Fruit fly (Drosophila melanogaster) Kc167 (cell line): ENCODE data around the gene vrs.

Experiments
- Myc ChIP-seq: fragments of >200 bp; optimal IDR thresholded peaks from 2 replicates; lab custom pipeline; 2017; ENCODE audit warnings: missing external identifiers
- Sin3A ChIP-seq: fragments of >200 bp; optimal IDR thresholded peaks from 2 replicates; lab custom pipeline; 2018; ENCODE audit warnings: missing external identifiers
- h ChIP-seq: fragments of >200 bp; optimal IDR thresholded peaks from 3 replicates; lab custom pipeline; 2018; ENCODE audit warnings: missing external identifiers
- insv ChIP-seq: fragments of >200 bp; optimal IDR thresholded peaks from 3 replicates; lab custom pipeline; 2018; ENCODE audit warnings: missing external identifiers
- psq ChIP-seq: fragments of >200 bp; optimal IDR thresholded peaks from 2 replicates; lab custom pipeline; 2017; ENCODE audit warnings: missing external identifiers
- ttk ChIP-seq: sonication (Bioruptor generic); optimal IDR thresholded peaks from 2 replicates; lab custom pipeline; 2017; ENCODE audit warnings: missing external identifiers

The vrs gene

DNA sequence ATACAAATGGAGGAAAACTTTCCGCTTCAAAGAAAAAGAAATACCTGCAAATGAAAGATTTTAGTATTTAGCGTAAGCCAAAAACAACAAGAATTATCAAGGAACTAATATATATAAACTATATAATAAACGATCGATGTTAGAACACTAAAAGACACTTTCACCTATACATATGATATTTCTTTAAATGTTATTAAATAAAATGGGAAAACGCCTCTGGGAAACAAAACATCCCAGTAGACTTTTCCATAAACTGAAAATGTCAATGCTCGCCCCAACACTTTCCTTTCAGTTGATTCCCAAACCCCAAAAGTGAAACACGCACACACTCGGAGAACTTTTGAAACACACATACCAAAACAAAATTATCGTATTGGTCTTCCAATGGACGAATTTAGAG, at the start of gene vrs:
TSS of gene vrs (plus strand) at position 301 of the 400 bp plus-strand sequence.
- TF ChIP-seq insv (lab: Kevin White, UChicago), result no peak

DNA sequence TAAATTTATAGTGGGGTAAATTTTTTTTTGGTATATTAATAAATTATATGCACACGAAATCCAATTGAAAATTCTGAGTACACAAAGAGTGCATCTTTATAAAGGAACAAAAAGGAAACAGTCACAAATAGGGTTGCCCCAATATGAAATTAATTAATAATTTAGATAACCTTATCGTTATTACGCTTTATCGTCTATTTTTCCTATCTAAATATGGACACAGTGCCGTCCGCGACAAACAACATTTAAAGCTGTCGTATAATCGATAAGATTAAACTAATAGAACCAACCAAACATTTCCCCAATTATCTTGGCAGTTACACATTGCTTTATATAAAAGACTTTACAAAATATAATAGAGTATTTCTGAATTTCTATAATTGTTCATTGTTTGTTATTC, 49.4 kb upstream of the vrs start:
- TF ChIP-seq psq (lab: Kevin White, UChicago), result no peak
- TF ChIP-seq h (lab: Kevin White, UChicago), result no peak
- TF ChIP-seq Myc, result no peak
- TF ChIP-seq ttk (lab: Kevin White, UChicago), result no peak
- no peak for TF ChIP-seq insv (lab: Kevin White, UChicago)
- TF ChIP-seq Sin3A (lab: Kevin White, UChicago), result no peak

DNA sequence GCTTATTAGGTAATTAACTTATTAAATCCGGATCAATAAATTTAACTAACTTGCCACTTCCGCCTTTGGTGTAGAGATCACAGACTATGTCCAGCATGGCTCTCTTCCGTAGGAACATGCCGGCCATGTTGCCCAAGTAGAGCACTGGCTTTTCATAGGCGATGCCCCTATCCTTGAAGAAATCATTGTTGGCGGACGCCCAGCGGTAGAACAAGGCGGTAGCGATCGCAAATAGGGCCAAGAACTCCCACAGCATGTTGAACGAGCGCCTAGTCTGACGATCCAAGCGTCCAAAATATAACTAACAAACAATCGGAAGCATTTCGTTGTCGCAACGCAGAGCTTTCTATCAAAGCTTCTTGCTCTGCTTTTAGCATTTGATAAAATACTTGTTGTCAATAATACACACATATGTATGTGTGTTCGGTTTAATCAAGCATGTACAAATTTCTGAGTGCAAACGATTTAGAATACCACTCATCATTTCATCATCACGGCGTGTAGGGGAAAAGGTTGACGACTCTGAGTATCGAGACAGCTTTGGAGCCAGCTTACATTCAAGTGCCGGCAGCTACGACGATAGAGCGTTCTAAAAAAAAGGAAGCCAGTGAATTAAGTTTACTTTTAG, 48.7 kb upstream of the vrs start, which contains the start of gene Cyp9f3:
TSS of gene Cyp9f3 (minus strand) at position 310 of the 628 bp plus-strand sequence.
- TF ChIP-seq Sin3A (lab: Kevin White, UChicago), result no peak

DNA sequence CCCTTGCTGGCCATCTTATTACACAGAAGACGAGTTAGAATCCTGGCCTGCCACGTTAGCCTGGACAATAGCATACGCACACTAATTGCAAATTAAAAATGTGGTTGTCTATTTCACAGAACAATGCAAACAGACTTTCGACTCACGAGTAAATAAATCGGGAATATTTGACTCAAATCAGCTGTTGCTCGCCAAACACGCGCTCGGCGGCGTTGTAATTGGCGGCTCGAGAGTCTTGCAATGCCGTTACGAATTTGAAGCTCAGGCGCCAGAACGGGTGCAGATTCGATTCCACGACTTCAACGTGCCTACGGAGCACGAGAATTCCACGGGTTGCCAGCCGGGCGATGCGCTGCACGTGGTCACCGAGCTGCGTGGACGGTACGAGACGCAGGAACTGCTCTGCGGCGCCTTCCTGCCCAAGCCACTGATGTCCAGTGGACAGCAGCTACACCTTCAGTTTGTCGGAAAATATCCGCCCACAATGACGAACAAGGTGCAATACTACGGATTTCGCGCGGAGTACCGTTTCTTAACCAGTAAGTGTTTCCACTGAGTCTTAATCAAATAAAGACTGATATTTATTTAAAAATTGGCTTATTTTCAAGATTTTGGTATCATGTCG, 45.7 kb upstream of the vrs start, which contains the start of gene DNAlig3:
TSS of gene DNAlig3 (minus strand) at position 168 of the 625 bp plus-strand sequence.
- no peak for TF ChIP-seq h (lab: Kevin White, UChicago)
- no peak for TF ChIP-seq ttk (lab: Kevin White, UChicago)
- TF ChIP-seq psq (lab: Kevin White, UChicago), result no peak
- no peak for TF ChIP-seq Sin3A (lab: Kevin White, UChicago)
- TF ChIP-seq insv (lab: Kevin White, UChicago), result peak; percentile 84
- TF ChIP-seq Myc, result no peak

DNA sequence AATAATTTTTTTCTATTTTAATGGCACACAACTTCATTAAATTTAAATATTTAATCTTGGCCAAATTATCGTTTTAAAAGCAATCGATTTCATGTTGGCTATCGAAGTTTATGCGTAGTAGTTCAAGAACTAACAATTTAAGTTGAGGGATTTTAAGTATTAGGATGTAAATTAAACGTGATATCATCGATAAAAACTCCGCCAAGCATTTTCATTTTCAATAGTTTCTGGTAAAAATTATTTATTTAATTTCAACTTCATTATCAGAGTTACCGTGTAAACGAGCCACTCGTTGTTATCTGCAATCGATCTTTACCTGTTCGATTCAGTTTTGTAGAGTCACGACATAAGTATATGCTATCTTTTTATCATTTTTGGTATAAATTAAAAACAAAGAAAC, 44.5 kb upstream of the vrs start:
- TF ChIP-seq psq (lab: Kevin White, UChicago) (no peak), ttk (lab: Kevin White, UChicago) (no peak), Sin3A (lab: Kevin White, UChicago) (no peak), insv (lab: Kevin White, UChicago) (no peak), h (lab: Kevin White, UChicago) (no peak), Myc (no peak)

DNA sequence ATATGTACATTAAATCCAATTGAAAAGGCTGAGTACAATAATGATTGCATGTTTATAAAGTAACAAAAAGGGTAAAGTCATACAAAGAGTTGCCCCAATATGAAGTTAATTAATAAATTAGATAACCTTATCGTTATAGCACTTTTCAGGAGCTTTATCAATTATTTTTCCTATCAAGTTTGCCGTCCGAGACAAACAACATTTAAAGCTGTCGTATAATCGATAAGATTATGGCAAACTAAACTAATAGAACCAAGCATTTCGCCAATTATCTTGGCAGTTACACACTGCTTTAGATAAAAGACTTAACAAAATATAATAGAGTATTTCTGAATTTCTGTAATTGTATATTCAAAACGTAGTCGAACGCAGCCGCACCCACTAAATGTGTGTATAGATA, 42.3 kb upstream of the vrs start:
- TF ChIP-seq insv (lab: Kevin White, UChicago) (no peak), Sin3A (lab: Kevin White, UChicago) (no peak), ttk (lab: Kevin White, UChicago) (no peak), h (lab: Kevin White, UChicago) (no peak), psq (lab: Kevin White, UChicago) (no peak), Myc (no peak)

DNA sequence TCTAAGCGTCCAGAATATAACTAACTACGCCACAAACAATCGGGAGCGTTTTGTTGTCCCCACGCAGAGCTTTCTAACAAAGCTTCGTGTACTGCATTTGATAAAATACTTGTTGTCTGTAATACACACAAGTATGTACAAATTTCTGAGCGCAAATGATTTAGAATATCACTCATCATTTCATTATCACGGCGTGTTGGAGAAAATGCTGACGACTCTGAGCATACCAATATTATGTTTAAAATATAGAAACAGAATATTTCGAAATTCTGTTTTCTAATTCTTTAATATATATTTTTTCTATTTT, 41.6 kb upstream of the vrs start, which contains the start of gene Cyp9f2:
TSS of gene Cyp9f2 (minus strand) at position 101 of the 307 bp plus-strand sequence.
- TF ChIP-seq insv (lab: Kevin White, UChicago) (no peak), h (lab: Kevin White, UChicago) (no peak), Sin3A (lab: Kevin White, UChicago) (no peak), Myc (no peak), psq (lab: Kevin White, UChicago) (no peak), ttk (lab: Kevin White, UChicago) (no peak)

DNA sequence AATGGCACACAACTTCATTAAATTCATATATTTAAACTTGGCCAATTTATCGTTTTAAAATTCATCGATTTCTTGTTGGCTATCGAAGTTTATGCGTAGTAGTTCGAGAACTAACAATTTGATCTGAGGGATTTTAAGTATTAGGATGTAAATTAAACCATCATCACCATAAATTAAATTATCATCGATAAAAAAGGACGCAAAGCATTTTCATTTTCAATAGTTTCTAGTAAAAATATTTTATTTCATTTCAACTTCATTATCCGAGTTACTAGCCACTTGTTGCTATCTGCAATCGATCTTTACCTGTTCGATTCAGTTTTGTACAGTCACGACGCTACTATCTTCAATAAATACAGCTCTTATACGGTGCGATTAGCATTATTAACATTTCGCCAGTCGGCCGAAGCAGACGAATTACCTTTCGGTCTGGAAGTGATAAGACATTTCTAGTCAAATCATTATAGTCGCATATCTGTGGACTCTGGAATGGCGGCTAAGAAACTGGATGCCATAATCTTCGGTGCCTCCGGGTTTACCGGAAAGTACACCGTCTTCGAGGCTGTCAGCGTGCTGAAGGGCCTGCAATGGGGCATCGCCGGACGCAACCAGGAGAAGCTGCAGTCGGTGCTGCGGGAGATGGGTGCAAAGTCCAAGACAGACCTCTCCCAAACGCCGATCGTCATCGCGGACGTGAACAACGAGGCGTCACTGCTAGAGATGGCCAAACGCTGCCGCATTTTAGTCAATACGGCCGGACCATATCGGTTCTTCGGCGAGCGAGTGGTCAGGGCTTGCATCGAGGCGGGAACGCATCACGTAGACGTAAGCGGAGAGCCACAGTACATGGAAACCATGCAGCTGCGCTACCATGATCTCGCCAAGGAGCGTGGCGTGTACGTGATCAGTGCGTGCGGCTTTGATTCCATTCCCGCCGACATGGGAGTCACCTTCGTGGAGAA, 40.9 kb upstream of the vrs start, which contains the start of gene CG5167:
TSS of gene CG5167 (plus strand) at position 298 of the 962 bp plus-strand sequence.
- TF ChIP-seq h (lab: Kevin White, UChicago), result no peak
- no peak for TF ChIP-seq Sin3A (lab: Kevin White, UChicago)
- TF ChIP-seq insv (lab: Kevin White, UChicago), result no peak
- no peak for TF ChIP-seq psq (lab: Kevin White, UChicago)
- TF ChIP-seq ttk (lab: Kevin White, UChicago), result no peak
- no peak for TF ChIP-seq Myc

DNA sequence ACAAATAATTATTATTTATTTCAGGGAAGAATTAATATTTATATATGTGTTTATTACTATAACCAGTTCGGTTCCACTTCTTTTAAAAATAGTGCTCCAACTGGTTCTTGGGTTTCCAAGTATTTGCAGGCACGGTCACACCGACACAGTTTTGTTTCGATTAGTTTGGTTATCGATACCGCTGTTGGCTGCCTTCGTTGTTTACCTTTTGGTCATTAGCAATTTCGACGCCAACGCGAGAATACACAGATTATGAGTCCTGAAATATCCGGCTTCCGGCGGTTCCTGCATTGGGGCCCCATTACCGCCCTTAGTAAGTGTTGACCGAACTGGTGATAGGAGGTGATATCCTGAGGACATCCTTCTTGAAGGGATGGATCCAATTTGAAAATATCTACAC, 39.3 kb upstream of the vrs start, which contains the start of gene CG5196:
TSS of gene CG5196 (plus strand) at position 157 of the 400 bp plus-strand sequence.
- TF ChIP-seq ttk (lab: Kevin White, UChicago), result no peak
- no peak for TF ChIP-seq Sin3A (lab: Kevin White, UChicago)
- TF ChIP-seq Myc, result no peak
- TF ChIP-seq insv (lab: Kevin White, UChicago), result no peak
- no peak for TF ChIP-seq h (lab: Kevin White, UChicago)
- TF ChIP-seq psq (lab: Kevin White, UChicago), result no peak

DNA sequence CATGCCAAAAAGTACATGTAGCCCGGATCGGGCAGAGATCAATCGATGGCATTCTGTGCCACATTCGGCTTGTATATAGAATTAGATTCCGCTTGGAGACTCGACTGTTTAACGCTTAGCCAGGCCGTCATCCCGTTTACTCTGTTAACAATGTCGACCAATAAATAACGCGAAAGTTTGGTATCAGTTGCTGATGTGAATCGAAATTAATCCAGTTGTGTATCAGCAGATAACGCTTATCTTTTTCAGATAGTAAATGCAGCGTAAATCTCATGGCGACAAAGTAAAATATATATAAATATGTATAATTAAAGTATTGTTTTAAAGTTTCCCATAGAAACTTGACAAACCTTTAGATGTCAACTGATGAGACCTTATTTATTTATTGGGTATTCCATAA, 36.0 kb upstream of the vrs start:
- no peak for TF ChIP-seq psq (lab: Kevin White, UChicago)
- no peak for TF ChIP-seq ttk (lab: Kevin White, UChicago)

DNA sequence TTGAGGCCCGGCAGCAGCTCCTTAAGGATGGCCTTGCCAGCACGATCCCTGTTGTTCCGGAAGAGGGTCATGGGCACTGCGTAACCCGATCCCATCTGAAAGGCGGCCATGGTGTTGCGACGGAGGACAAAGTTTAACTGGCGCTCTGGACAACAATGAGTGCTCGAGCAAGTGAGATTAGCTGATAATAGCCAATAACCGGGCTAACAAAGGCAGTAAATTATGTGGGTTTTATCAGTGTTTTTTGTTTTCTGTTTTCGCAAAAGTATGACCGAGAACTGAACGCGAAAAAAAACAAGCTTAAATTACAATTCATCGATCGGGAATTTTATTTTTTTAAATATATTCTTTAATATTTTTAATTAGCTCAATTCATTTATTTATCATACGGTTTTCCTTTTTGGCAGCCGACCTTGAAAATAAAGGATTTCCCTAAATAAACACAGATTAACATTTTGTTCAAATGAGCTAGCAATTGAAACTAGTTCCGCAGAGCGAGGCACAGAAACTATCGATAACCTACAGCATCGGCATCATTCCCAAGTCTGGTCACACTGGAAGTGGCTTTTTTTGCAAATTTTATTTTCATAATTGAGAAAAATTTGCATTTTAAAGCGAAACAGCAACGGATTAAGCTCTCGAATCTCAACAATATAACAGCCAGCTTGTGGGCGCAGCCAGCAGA, 34.0 kb upstream of the vrs start, which contains the start of the genes Dip-C and pps:
TSS of gene Dip-C (minus strand) at position 486 of the 685 bp plus-strand sequence.
TSS of gene pps (plus strand) at position 555 of the 685 bp plus-strand sequence.
- TF ChIP-seq ttk (lab: Kevin White, UChicago), result no peak
- TF ChIP-seq Sin3A (lab: Kevin White, UChicago), result no peak
- no peak for TF ChIP-seq psq (lab: Kevin White, UChicago)
- no peak for TF ChIP-seq insv (lab: Kevin White, UChicago)
- no peak for TF ChIP-seq h (lab: Kevin White, UChicago)
- TF ChIP-seq Myc, result no peak
